Fruit fly (Drosophila melanogaster): Measurements from ENCODE around the gene CG34417.

DNA sequence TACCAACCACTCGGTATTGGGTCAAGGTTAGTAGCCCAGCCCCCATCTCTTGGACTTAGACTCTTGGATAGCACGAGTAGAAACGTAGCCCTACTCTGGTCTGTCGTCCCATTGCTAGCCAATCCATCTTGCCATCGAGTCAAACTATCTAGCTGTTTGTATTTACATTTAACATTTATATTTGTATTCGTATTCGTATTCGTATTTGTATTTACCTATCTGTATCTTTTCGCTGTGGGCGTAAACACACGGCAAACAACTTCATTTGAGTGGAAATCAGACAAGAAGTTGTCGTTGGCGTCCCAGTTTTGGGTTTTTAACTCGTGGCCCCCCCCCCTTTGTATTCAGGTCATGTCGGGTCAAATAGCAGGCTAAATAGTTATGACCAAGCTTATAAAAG, 73.7 kb downstream of the CG34417 start:
- TF ChIP-seq ovo (GFP tag; optimal IDR thresholded peaks at IDR 0.05), result no peak
- TF ChIP-seq kay (GFP tag; ENCODE audit: borderline replicate concordance), result no peak
- no peak for TF ChIP-seq CG7101 (tag; optimal IDR thresholded peaks at IDR 0.05)
- TF ChIP-seq CG33017 (tag; optimal IDR thresholded peaks at IDR 0.05), result no peak
- no peak for TF ChIP-seq pad (GFP tag; optimal IDR thresholded peaks at IDR 0.05)

All from whole organism, adult.